Worm (Caenorhabditis elegans) whole organism, early embryonic: ENCODE data around the gene Y39A1A.2.

ENCODE experiments used
- B0310.2 ChIP-seq: sonication (generic microtip); optimal IDR thresholded peaks from 2 replicates; lab custom pipeline; 2016; ENCODE audit warnings: mild to moderate bottlenecking, missing genetic modification characterization, missing compliant biosample characterization
- F13C5.2 ChIP-seq: sonication (generic microtip); optimal IDR thresholded peaks from 2 replicates; lab custom pipeline; 2017; ENCODE audit warnings: mild to moderate bottlenecking, missing genetic modification characterization, inconsistent platforms, missing compliant biosample characterization
- aly-1 ChIP-seq: sonication (generic microtip); optimal IDR thresholded peaks from 2 replicates; lab custom pipeline; 2016; ENCODE audit warnings: missing genetic modification characterization, missing compliant biosample characterization
- ama-1 ChIP-seq: fragments of 150-350 bp; optimal IDR thresholded peaks from 2 replicates; lab custom pipeline; 2014
- ceh-13 ChIP-seq: fragments of 200-800 bp; sonication (Bioruptor generic); optimal IDR thresholded peaks from 2 replicates; lab custom pipeline; 2018; ENCODE audit warnings: mild to moderate bottlenecking, missing genetic modification characterization, missing compliant biosample characterization
- ceh-36 ChIP-seq: sonication (generic microtip); optimal IDR thresholded peaks from 2 replicates; lab custom pipeline; 2016; ENCODE audit warnings: missing genetic modification characterization, inconsistent platforms, missing compliant biosample characterization
- ets-7 ChIP-seq: sonication (generic microtip); optimal IDR thresholded peaks from 2 replicates; lab custom pipeline; 2016; ENCODE audit warnings: missing genotype, missing genetic modification characterization, missing compliant biosample characterization
- flt-1 ChIP-seq: fragments of 200-800 bp; sonication (Bioruptor generic); IDR thresholded peaks from 2 replicates; pipeline ENCODE4 v1.3.6; 2022; ENCODE audit warnings: missing genetic modification characterization, missing compliant biosample characterization
- hmbx-1 ChIP-seq: sonication (generic microtip); optimal IDR thresholded peaks from 2 replicates; lab custom pipeline; 2016; ENCODE audit warnings: mild to moderate bottlenecking, missing genetic modification characterization, missing compliant biosample characterization
- hmg-4 ChIP-seq: fragments of 200-800 bp; sonication (Bioruptor generic); optimal IDR thresholded peaks from 2 replicates; lab custom pipeline; 2018; ENCODE audit warnings: mild to moderate bottlenecking, missing genetic modification characterization, missing compliant biosample characterization
- hnd-1 ChIP-seq: sonication (generic microtip); optimal IDR thresholded peaks from 2 replicates; lab custom pipeline; 2016; ENCODE audit warnings: missing genetic modification characterization, missing compliant biosample characterization
- pes-1 ChIP-seq: fragments of 200-800 bp; sonication (Bioruptor generic); IDR thresholded peaks from 2 replicates; pipeline ENCODE4 v1.3.6; 2022; ENCODE audit warnings: missing genetic modification reagents, missing genetic modification characterization, missing compliant biosample characterization
- scrt-1 ChIP-seq: fragments of 200-800 bp; sonication (Bioruptor generic); IDR thresholded peaks from 2 replicates; pipeline ENCODE4 v1.3.6; 2022; ENCODE audit warnings: missing genetic modification characterization, missing compliant biosample characterization
- sea-1 ChIP-seq: fragments of 200-800 bp; sonication (Bioruptor generic); conservative IDR thresholded peaks from 2 replicates; pipeline ENCODE4 v1.3.6; 2022; ENCODE audit warnings: missing genetic modification characterization, missing compliant biosample characterization
- tbx-11 ChIP-seq: fragments of 200-800 bp; sonication (Bioruptor generic); IDR thresholded peaks from 2 replicates; pipeline ENCODE4 v1.3.6; 2022; ENCODE audit warnings: missing genetic modification characterization, missing compliant biosample characterization
- tbx-37 ChIP-seq: fragments of 200-800 bp; sonication (Bioruptor generic); conservative IDR thresholded peaks from 2 replicates; pipeline ENCODE4 v1.3.6; 2022; ENCODE audit warnings: missing genetic modification reagents, missing genetic modification characterization, missing compliant biosample characterization
- tra-4 ChIP-seq: sonication (generic microtip); optimal IDR thresholded peaks from 2 replicates; lab custom pipeline; 2017; ENCODE audit warnings: missing genetic modification characterization, missing compliant biosample characterization

Gene Y39A1A.2

DNA sequence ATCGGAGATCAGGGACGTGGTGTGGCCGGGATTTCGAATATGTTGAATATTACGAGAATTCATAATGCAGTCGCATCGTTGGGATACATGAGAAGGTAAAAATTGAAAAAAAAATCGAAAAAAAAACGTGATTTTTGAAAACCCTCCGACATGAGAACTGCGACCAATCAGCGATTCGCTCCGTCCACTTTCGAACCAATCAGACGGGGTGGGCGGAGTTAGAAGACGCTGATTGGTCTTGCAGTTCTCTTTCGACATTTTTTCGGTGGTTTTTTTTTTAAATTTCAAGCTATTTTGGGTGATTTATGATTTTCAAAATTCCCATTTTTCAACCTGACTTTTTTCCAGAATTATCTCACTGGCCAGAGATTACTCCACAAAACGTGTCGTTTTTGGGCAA lies 34.1 kb downstream of the Y39A1A.2 start:
- no peak for TF ChIP-seq hmbx-1 (tag; lab: Kevin White, UChicago)
- no peak for TF ChIP-seq ama-1 (lab: Kevin White, UChicago)
- TF ChIP-seq pes-1: no peak
- no peak for TF ChIP-seq tra-4 (tag; lab: Kevin White, UChicago)
- TF ChIP-seq hnd-1 (tag; lab: Kevin White, UChicago): no peak
- no peak for TF ChIP-seq tbx-11 (GFP tag; lab: Robert Waterston, UW)
- TF ChIP-seq B0310.2 (tag; lab: Kevin White, UChicago): no peak
- no peak for TF ChIP-seq hmg-4
- TF ChIP-seq F13C5.2 (tag; lab: Kevin White, UChicago): no peak
- no peak for TF ChIP-seq ceh-36
- TF ChIP-seq tbx-37 (GFP tag; lab: Robert Waterston, UW): no peak
- no peak for TF ChIP-seq aly-1
- no peak for TF ChIP-seq ceh-13
- TF ChIP-seq sea-1: no peak
- TF ChIP-seq flt-1: no peak

DNA sequence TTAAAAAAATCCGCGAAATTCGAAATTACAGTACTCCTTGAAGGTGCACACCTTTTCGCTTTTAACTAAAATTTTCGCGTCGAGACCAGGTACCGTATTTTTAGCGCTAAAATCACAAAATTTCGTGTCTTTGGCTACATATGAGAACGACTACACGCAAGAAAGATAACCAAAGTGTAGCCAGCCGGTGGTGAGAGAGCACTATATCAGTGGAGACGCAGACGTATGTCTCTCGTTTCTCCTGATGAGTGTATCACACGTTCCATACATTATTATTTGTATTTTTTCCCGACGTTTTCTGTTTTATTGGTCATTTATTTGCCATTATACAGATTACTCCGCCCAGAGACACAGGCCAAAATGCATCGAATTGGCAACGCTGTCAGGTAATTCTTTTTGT lies 37.4 kb downstream of the Y39A1A.2 start, which contains the start of gene acdh-11:
Gene acdh-11, plus strand, starts transcription at position 333 of the 400 bp plus-strand sequence.
- no peak for TF ChIP-seq scrt-1
- TF ChIP-seq ceh-36: no peak
- no peak for TF ChIP-seq ama-1 (lab: Kevin White, UChicago)
- TF ChIP-seq aly-1: no peak
- no peak for TF ChIP-seq ets-7
- no peak for TF ChIP-seq hmg-4
- TF ChIP-seq tbx-37 (GFP tag; lab: Robert Waterston, UW): no peak
- TF ChIP-seq F13C5.2 (tag; lab: Kevin White, UChicago): no peak
- no peak for TF ChIP-seq ceh-13
- no peak for TF ChIP-seq sea-1
- no peak for TF ChIP-seq hmbx-1 (tag; lab: Kevin White, UChicago)
- TF ChIP-seq flt-1: no peak
- no peak for TF ChIP-seq hnd-1 (tag; lab: Kevin White, UChicago)
- no peak for TF ChIP-seq tbx-11 (GFP tag; lab: Robert Waterston, UW)
- TF ChIP-seq tra-4 (tag; lab: Kevin White, UChicago): no peak
- no peak for TF ChIP-seq pes-1

DNA sequence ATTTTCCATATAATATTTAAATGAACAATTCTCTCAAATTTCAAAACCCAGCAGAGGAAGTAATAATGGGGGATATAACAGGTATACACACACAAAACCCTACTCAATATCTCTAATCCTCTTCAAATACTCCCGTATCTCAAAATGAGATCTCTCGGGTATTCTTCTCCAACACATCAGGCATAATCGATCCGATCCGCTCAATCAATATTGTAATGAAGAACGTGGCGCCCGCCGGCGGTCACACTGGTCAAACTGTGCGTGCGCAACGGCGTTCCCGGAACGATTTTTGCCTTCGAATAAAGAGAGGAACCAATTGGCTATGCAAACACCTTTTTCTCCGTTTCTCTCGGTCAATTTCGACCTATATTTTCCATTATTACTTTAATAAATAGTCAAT lies 40.8 kb downstream of the Y39A1A.2 start:
- no peak for TF ChIP-seq F13C5.2 (tag; lab: Kevin White, UChicago)
- TF ChIP-seq hmg-4: no peak
- no peak for TF ChIP-seq tbx-37 (GFP tag; lab: Robert Waterston, UW)
- TF ChIP-seq tra-4 (tag; lab: Kevin White, UChicago): no peak
- no peak for TF ChIP-seq B0310.2 (tag; lab: Kevin White, UChicago)
- no peak for TF ChIP-seq hmbx-1 (tag; lab: Kevin White, UChicago)
- no peak for TF ChIP-seq pes-1

DNA sequence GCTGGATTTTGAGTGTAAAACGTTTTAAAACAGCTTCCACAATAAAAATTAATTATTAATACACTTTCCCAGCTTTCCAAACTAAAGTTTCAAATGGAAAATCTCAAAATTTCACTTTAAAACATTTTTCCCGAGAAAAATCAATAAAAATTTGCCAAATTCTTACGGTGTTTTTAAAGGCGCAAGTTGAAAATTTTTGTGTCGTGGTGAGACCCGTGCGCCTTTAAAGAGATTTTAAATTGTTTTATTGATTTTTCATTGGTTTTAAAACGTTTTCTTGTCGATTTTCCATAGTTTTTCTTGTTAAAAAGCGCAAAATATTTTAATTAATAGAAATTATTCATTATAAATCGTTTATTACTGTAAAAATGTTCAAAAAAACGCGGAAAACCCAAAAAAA lies 41.5 kb downstream of the Y39A1A.2 start, which contains the start of gene Y45F3A.1:
Gene Y45F3A.1, minus strand, starts transcription at position 12 of the 400 bp plus-strand sequence.
- no peak for TF ChIP-seq sea-1
- no peak for TF ChIP-seq ets-7
- TF ChIP-seq tbx-37 (GFP tag; lab: Robert Waterston, UW): no peak
- TF ChIP-seq aly-1: no peak
- TF ChIP-seq ceh-36: no peak
- no peak for TF ChIP-seq hmg-4
- TF ChIP-seq pes-1: no peak
- TF ChIP-seq B0310.2 (tag; lab: Kevin White, UChicago): no peak

DNA sequence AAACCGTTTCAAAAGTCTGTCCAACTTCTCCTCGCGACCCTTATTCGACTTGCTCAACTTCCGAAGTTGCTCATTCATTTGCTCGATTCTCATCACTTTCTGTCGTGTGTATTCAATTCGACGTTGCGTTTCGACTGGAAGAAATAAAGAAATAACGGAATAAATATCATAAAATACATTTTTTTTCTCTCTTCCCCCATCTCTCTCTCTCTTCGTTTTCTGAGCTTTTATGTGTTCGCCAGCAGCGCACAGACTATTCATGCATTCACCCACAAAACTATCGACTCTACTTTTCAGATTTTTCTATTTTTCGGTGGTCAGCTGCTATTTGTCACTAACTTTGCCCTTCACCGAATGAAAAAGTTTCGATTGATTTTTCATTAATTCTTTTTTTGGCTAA lies 43.1 kb downstream of the Y39A1A.2 start, which contains the start of gene rab-30:
Gene rab-30, plus strand, starts transcription at position 301 of the 400 bp plus-strand sequence.
- TF ChIP-seq ceh-36 (no peak), tra-4 (tag; lab: Kevin White, UChicago) (no peak), hmbx-1 (tag; lab: Kevin White, UChicago) (no peak), hnd-1 (tag; lab: Kevin White, UChicago) (no peak), pes-1 (no peak), tbx-11 (GFP tag; lab: Robert Waterston, UW) (no peak)

DNA sequence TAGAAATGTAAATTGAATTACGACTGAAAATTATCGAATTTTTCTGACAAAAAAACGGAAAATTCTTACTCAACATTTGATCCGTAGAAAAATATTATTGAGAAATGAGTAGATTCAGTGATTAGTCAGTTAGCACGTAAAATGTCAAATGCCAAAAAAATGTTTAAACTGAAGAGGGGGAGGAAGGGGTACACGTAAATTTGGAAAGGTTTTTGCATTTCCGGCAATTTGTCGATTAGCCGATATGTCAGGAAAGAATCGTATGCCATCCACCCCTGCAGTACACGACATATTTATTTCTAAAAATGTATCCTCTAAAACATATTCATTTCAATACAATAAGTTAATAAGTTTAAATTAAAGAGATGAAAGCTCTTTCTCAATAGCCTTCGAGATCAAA lies 45.5 kb downstream of the Y39A1A.2 start, which contains the start of gene T21C12.4:
Gene T21C12.4, minus strand, starts transcription at position 101 of the 400 bp plus-strand sequence.
- no peak for TF ChIP-seq tra-4 (tag; lab: Kevin White, UChicago)
- no peak for TF ChIP-seq F13C5.2 (tag; lab: Kevin White, UChicago)
- TF ChIP-seq ama-1 (lab: Kevin White, UChicago): no peak
- no peak for TF ChIP-seq hnd-1 (tag; lab: Kevin White, UChicago)
- no peak for TF ChIP-seq flt-1
- TF ChIP-seq aly-1: no peak
- TF ChIP-seq hmg-4: no peak
- TF ChIP-seq scrt-1: no peak
- TF ChIP-seq B0310.2 (tag; lab: Kevin White, UChicago): no peak
- TF ChIP-seq tbx-37 (GFP tag; lab: Robert Waterston, UW): no peak
- TF ChIP-seq ceh-13: no peak
- no peak for TF ChIP-seq sea-1

DNA sequence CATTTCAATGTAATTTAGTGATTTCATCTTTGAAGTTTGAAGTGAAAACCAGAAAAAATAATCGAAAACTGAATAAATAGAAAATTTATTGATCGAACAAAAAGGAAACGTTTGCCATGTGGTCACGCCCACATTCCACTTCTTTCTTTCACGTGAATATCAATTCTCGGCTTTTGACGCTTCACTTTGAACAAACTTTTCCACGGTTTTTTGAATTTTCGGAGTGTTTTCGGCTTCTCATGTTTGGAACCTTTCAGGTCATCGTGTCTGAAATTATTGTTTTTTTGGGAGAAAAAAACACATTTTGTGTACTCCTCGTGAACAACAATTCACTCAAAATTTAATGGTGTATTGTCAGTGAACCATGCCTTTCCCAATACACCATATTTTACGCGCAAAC lies 50.4 kb downstream of the Y39A1A.2 start, which contains the start of gene T21C12.8:
Gene T21C12.8, minus strand, starts transcription at position 101 of the 400 bp plus-strand sequence.
- TF ChIP-seq flt-1 (no peak), sea-1 (no peak), ceh-36 (no peak), ceh-13 (no peak), tbx-37 (GFP tag; lab: Robert Waterston, UW) (no peak), hmbx-1 (tag; lab: Kevin White, UChicago) (no peak), tra-4 (tag; lab: Kevin White, UChicago) (no peak), ets-7 (no peak), F13C5.2 (tag; lab: Kevin White, UChicago) (no peak)
